Fruit fly (Drosophila melanogaster) whole organism, embryonic: ENCODE measurements around the gene Kua.

ENCODE experiments used
- Ada2b ChIP-seq: fragments of 200-800 bp; sonication (Bioruptor generic); IDR thresholded peaks from 2 replicates; pipeline ENCODE4 v1.3.6; 2022; ENCODE audit warnings: missing biosample characterization, missing genetic modification characterization
- B-H2 ChIP-seq: fragments of 200-800 bp; sonication (Bioruptor generic); optimal IDR thresholded peaks from 2 replicates; lab custom pipeline; 2018; ENCODE audit warnings: missing biosample characterization, mild to moderate bottlenecking, missing genetic modification characterization
- CG10366 ChIP-seq: fragments of 200-800 bp; sonication (Bioruptor generic); IDR thresholded peaks from 2 replicates; pipeline ENCODE4 v1.3.6; 2022; ENCODE audit warnings: missing biosample characterization, missing genetic modification characterization
- CG10654 ChIP-seq: fragments of 200-800 bp; sonication (Bioruptor generic); optimal IDR thresholded peaks from 2 replicates; lab custom pipeline; 2016; ENCODE audit warnings: missing biosample characterization, missing genetic modification characterization
- CG11504 ChIP-seq: fragments of 200-800 bp; sonication (Bioruptor generic); optimal IDR thresholded peaks from 3 replicates; lab custom pipeline; 2019; ENCODE audit warnings: missing biosample characterization, mild to moderate bottlenecking, missing genetic modification characterization, moderate library complexity
- CG13287 ChIP-seq: fragments of 200-800 bp; sonication (Bioruptor generic); IDR thresholded peaks from 2 replicates; pipeline ENCODE4 v1.3.6; 2022; ENCODE audit warnings: missing biosample characterization, missing genetic modification characterization; ENCODE audit not compliant: partially characterized antibody
- CG14050 ChIP-seq: fragments of 200-800 bp; sonication (Bioruptor generic); IDR thresholded peaks from 3 replicates; pipeline ENCODE4 v1.3.6; 2022; ENCODE audit warnings: missing biosample characterization, missing genetic modification characterization
- CG14667 ChIP-seq: fragments of 200-800 bp; sonication (Bioruptor generic); IDR thresholded peaks from 2 replicates; pipeline ENCODE4 v1.3.6; 2022; ENCODE audit warnings: missing biosample characterization, missing genetic modification characterization
- CG15696 ChIP-seq: fragments of 200-800 bp; sonication (Bioruptor generic); optimal IDR thresholded peaks from 2 replicates; lab custom pipeline; 2019; ENCODE audit warnings: missing biosample characterization, mild to moderate bottlenecking, missing genetic modification characterization, moderate library complexity
- CG32767 ChIP-seq: fragments of 200-800 bp; sonication (Bioruptor generic); IDR thresholded peaks from 2 replicates; pipeline ENCODE4 v1.3.6; 2022; ENCODE audit warnings: missing biosample characterization, missing genetic modification characterization
- CG32772 ChIP-seq: fragments of 200-800 bp; sonication (Bioruptor generic); IDR thresholded peaks from 2 replicates; pipeline ENCODE4 v1.3.6; 2022; ENCODE audit warnings: missing biosample characterization, missing genetic modification characterization
- CG4617 ChIP-seq: fragments of 200-800 bp; sonication (Bioruptor generic); optimal IDR thresholded peaks from 3 replicates; lab custom pipeline; 2016; ENCODE audit warnings: missing biosample characterization, missing genetic modification characterization, borderline replicate concordance
- CG4820 ChIP-seq: fragments of 200-800 bp; sonication (Bioruptor generic); optimal IDR thresholded peaks from 3 replicates; lab custom pipeline; 2016; ENCODE audit warnings: missing biosample characterization, missing genetic modification characterization
- CG7271 ChIP-seq: fragments of 200-800 bp; sonication (Bioruptor generic); optimal IDR thresholded peaks from 2 replicates; lab custom pipeline; 2018; ENCODE audit warnings: missing biosample characterization, mild to moderate bottlenecking, missing genetic modification characterization, moderate library complexity
- CG7786 ChIP-seq: fragments of 200-800 bp; sonication (Bioruptor generic); optimal IDR thresholded peaks from 2 replicates; lab custom pipeline; 2016; ENCODE audit warnings: missing biosample characterization, missing genetic modification characterization
- CG8089 ChIP-seq: fragments of 200-800 bp; sonication (Bioruptor generic); optimal IDR thresholded peaks from 3 replicates; lab custom pipeline; 2016; ENCODE audit warnings: missing biosample characterization, missing genetic modification characterization
- CG9215 ChIP-seq: fragments of 200-800 bp; sonication (Bioruptor generic); IDR thresholded peaks from 2 replicates; pipeline ENCODE4 v1.3.6; 2022; ENCODE audit warnings: missing biosample characterization, missing genetic modification characterization
- CG9817 ChIP-seq: fragments of 200-800 bp; sonication (Bioruptor generic); optimal IDR thresholded peaks from 2 replicates; lab custom pipeline; 2018; ENCODE audit warnings: missing biosample characterization, mild to moderate bottlenecking, missing genetic modification characterization, moderate library complexity
- Dll ChIP-seq: fragments of 200-800 bp; sonication (Bioruptor generic); IDR thresholded peaks from 4 replicates; pipeline ENCODE4 v1.3.6; 2022; ENCODE audit warnings: missing biosample characterization, missing genetic modification characterization; ENCODE audit not compliant: partially characterized antibody
- Eip74EF ChIP-seq, 2 experiments: fragments of 200-800 bp in 1 of 2; fragments of >200 bp in 1 of 2; sonication (Bioruptor generic) in 1 of 2; optimal IDR thresholded peaks; 2 replicates each; lab custom pipeline; 2017 to 2019; ENCODE audit warnings: missing biosample characterization in 2 of 2, missing genetic modification characterization in 2 of 2, mild to moderate bottlenecking in 1 of 2, moderate library complexity in 1 of 2
- HLH54F ChIP-seq: fragments of 200-800 bp; sonication (Bioruptor generic); optimal IDR thresholded peaks from 3 replicates; lab custom pipeline; 2016; ENCODE audit warnings: missing biosample characterization, missing genetic modification characterization
- Hmr ChIP-seq: fragments of 200-800 bp; sonication (Bioruptor generic); optimal IDR thresholded peaks from 3 replicates; lab custom pipeline; 2017; ENCODE audit warnings: mild to moderate bottlenecking, missing biosample characterization, missing genetic modification reagents, missing genetic modification characterization
- Hr3 ChIP-seq: fragments of 200-800 bp; sonication (Bioruptor generic); optimal IDR thresholded peaks from 3 replicates; lab custom pipeline; 2016; ENCODE audit warnings: missing biosample characterization, missing genetic modification characterization
- Hr39 ChIP-seq: fragments of >200 bp; optimal IDR thresholded peaks from 2 replicates; lab custom pipeline; 2017
- Lpt ChIP-seq: fragments of >200 bp; optimal IDR thresholded peaks from 2 replicates; lab custom pipeline; 2018; ENCODE audit warnings: missing biosample characterization, missing genetic modification characterization
- NC2α ChIP-seq: fragments of 200-800 bp; sonication (Bioruptor generic); optimal IDR thresholded peaks from 2 replicates; lab custom pipeline; 2016; ENCODE audit warnings: missing biosample characterization, missing genetic modification characterization
- Oaz ChIP-seq: fragments of 200-800 bp; sonication (Bioruptor generic); IDR thresholded peaks from 2 replicates; pipeline ENCODE4 v1.3.6; 2022; ENCODE audit warnings: missing biosample characterization, missing genetic modification characterization
- Optix ChIP-seq: fragments of 200-800 bp; sonication (Bioruptor generic); IDR thresholded peaks from 3 replicates; pipeline ENCODE4 v1.3.6; 2022; ENCODE audit warnings: missing biosample characterization, missing genetic modification characterization
- PHDP ChIP-seq: fragments of 200-800 bp; sonication (Bioruptor generic); optimal IDR thresholded peaks from 3 replicates; lab custom pipeline; 2018; ENCODE audit warnings: missing biosample characterization, mild to moderate bottlenecking, missing genetic modification characterization, moderate library complexity
- cad ChIP-seq: fragments of >200 bp; optimal IDR thresholded peaks from 2 replicates; lab custom pipeline; 2017; ENCODE audit warnings: missing biosample characterization, missing genetic modification characterization
- en ChIP-seq: fragments of 200-800 bp; sonication (Bioruptor generic); optimal IDR thresholded peaks from 2 replicates; lab custom pipeline; 2016; ENCODE audit warnings: missing biosample characterization, missing genetic modification characterization
- esg ChIP-seq: fragments of 200-800 bp; sonication (Bioruptor generic); conservative IDR thresholded peaks from 2 replicates; pipeline ENCODE4 v1.3.6; 2022; ENCODE audit warnings: missing biosample characterization, missing genetic modification characterization
- fd3F ChIP-seq: fragments of 200-800 bp; sonication (Bioruptor generic); optimal IDR thresholded peaks from 2 replicates; lab custom pipeline; 2018; ENCODE audit warnings: missing biosample characterization, mild to moderate bottlenecking, missing genetic modification characterization, moderate library complexity
- fu2 ChIP-seq: fragments of 200-800 bp; sonication (Bioruptor generic); optimal IDR thresholded peaks from 2 replicates; lab custom pipeline; 2016; ENCODE audit warnings: missing biosample characterization, missing genetic modification characterization
- grau ChIP-seq: fragments of 200-800 bp; optimal IDR thresholded peaks from 3 replicates; lab custom pipeline; 2019; ENCODE audit warnings: missing biosample characterization, mild to moderate bottlenecking, missing genetic modification characterization, moderate library complexity
- gsb ChIP-seq: fragments of 200-800 bp; sonication (Bioruptor generic); IDR thresholded peaks from 2 replicates; pipeline ENCODE4 v1.3.6; 2022; ENCODE audit warnings: missing biosample characterization, missing genetic modification characterization
- gt ChIP-seq: fragments of 200-800 bp; sonication (Bioruptor generic); IDR thresholded peaks from 2 replicates; pipeline ENCODE4 v1.3.6; 2022; ENCODE audit warnings: missing biosample characterization, missing genetic modification characterization
- hth ChIP-seq: fragments of >200 bp; optimal IDR thresholded peaks from 2 replicates; lab custom pipeline; 2017; ENCODE audit warnings: inconsistent platforms
- insv ChIP-seq, 2 experiments: fragments of 200-800 bp; sonication (Bioruptor generic); optimal IDR thresholded peaks; 3 replicates each; lab custom pipeline; 2016 to 2018; ENCODE audit warnings: missing biosample characterization in 2 of 2, missing genetic modification characterization in 2 of 2
- jigr1 ChIP-seq: fragments of 200-800 bp; sonication (Bioruptor generic); IDR thresholded peaks from 3 replicates; pipeline ENCODE4 v1.3.6; 2022; ENCODE audit warnings: missing biosample characterization, missing genetic modification characterization
- jing ChIP-seq: fragments of 200-800 bp; sonication (Bioruptor generic); optimal IDR thresholded peaks from 2 replicates; lab custom pipeline; 2018; ENCODE audit warnings: missing biosample characterization, mild to moderate bottlenecking, missing genetic modification characterization
- lbe ChIP-seq: fragments of 200-800 bp; sonication (Bioruptor generic); optimal IDR thresholded peaks from 2 replicates; lab custom pipeline; 2016; ENCODE audit warnings: missing biosample characterization, mild to moderate bottlenecking, missing genetic modification characterization
- mld ChIP-seq: fragments of 200-800 bp; sonication (Bioruptor generic); IDR thresholded peaks from 3 replicates; pipeline ENCODE4 v1.3.6; 2022; ENCODE audit warnings: missing biosample characterization, missing genetic modification characterization; ENCODE audit not compliant: partially characterized antibody
- nerfin-2 ChIP-seq: fragments of 200-800 bp; sonication (Bioruptor generic); IDR thresholded peaks from 2 replicates; pipeline ENCODE4 v1.3.6; 2022; ENCODE audit warnings: missing biosample characterization, missing genetic modification characterization; ENCODE audit not compliant: partially characterized antibody
- nom ChIP-seq: fragments of 200-800 bp; sonication (Bioruptor generic); optimal IDR thresholded peaks from 2 replicates; lab custom pipeline; 2017; ENCODE audit warnings: missing biosample characterization, missing genetic modification characterization, mild to moderate bottlenecking, moderate library complexity, missing genetic modification reagents
- pum ChIP-seq: fragments of 200-800 bp; sonication (Bioruptor generic); optimal IDR thresholded peaks from 2 replicates; lab custom pipeline; 2016; ENCODE audit warnings: missing biosample characterization, missing genetic modification characterization
- sens ChIP-seq: fragments of 200-800 bp; sonication (Bioruptor generic); peaks from one replicate; lab custom pipeline; 2016; ENCODE audit warnings: missing biosample characterization, missing genetic modification characterization
- sim ChIP-seq: fragments of 200-800 bp; sonication (Bioruptor generic); IDR thresholded peaks from 2 replicates; pipeline ENCODE4 v1.3.6; 2022; ENCODE audit warnings: missing biosample characterization, missing genetic modification characterization
- sug ChIP-seq: fragments of 200-800 bp; optimal IDR thresholded peaks from 2 replicates; lab custom pipeline; 2019; ENCODE audit warnings: missing biosample characterization, mild to moderate bottlenecking, missing genetic modification characterization, moderate library complexity
- tna ChIP-seq: fragments of 200-800 bp; sonication (Bioruptor generic); IDR thresholded peaks from 2 replicates; pipeline ENCODE4 v1.3.6; 2022; ENCODE audit warnings: missing biosample characterization, missing genetic modification characterization; ENCODE audit not compliant: partially characterized antibody
- zen ChIP-seq: fragments of 200-800 bp; sonication (Bioruptor generic); optimal IDR thresholded peaks from 3 replicates; lab custom pipeline; 2018; ENCODE audit warnings: missing biosample characterization, mild to moderate bottlenecking, missing genetic modification characterization, moderate library complexity

Kua gene

DNA sequence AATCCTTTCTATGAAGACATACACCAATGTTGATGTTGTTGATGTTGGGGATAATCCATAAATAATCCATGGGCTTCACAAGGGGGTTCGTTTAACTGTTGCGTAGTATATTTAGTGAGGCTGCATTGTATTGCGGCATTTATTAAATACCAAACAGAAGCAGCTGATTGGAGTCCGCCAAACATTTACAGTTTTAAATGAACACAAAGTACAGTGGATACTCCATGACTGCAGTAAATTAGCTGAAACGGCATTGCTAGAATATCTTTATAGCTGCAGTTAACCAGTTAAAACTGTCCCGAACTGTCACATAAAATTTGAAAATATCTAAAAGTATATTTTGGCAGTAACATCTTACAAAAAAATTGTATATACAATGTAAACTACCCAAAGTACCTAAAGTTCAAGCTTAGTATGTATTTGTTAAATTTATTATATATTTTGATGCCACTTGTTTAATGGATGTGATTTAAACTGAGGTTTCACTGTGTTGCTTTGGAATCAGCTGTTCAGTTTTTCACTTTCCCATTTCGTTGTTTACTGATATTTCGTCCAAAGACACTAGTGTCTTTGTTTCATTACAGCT lies 6.2 kb upstream of the Kua start, which contains the start of the genes CG10747 and Pyroxd1 (continued):
- TF ChIP-seq fd3F (GFP tag; lab: Kevin White, UChicago) (peak; percentile 97), CG4617 (GFP tag; lab: Kevin White, UChicago) (peak; percentile 94), mld (GFP tag; lab: Robert Waterston, UW) (no peak), insv (GFP tag; optimal IDR thresholded peaks at IDR 0.05; lab: Kevin White, UChicago) (peak in 1 of 2 experiments; percentile 83), CG13287 (GFP tag; lab: Robert Waterston, UW) (peak; percentile 31; the same call in 1 of the 2 replicates), jing (GFP tag; lab: Kevin White, UChicago) (peak; percentile 92), CG8089 (GFP tag; lab: Kevin White, UChicago) (peak; percentile 87), hth (lab: Kevin White, UChicago) (no peak), jigr1 (peak; percentile 93), Optix (peak; percentile 87), CG7271 (tag; lab: Kevin White, UChicago) (peak; percentile 77), CG14667 (GFP tag; lab: Robert Waterston, UW) (peak; percentile 94), HLH54F (GFP tag; lab: Kevin White, UChicago) (peak; percentile 97), CG14050 (peak; percentile 93), sug (tag; lab: Kevin White, UChicago) (peak; percentile 97), B-H2 (GFP tag; lab: Kevin White, UChicago) (peak; percentile 98), lbe (GFP tag; lab: Kevin White, UChicago) (peak; percentile 97), CG10366 (peak; percentile 95), CG9817 (tag; lab: Kevin White, UChicago) (peak; percentile 98), Lpt (GFP tag; lab: Kevin White, UChicago) (no peak), NC2α (GFP tag; lab: Kevin White, UChicago) (peak; percentile 82), CG11504 (tag; lab: Kevin White, UChicago) (peak; percentile 96), fu2 (GFP tag; lab: Kevin White, UChicago) (peak; percentile 94), Ada2b (GFP tag; lab: Robert Waterston, UW) (peak; percentile 94), CG10654 (GFP tag; lab: Kevin White, UChicago) (peak; percentile 95), CG7786 (peak; percentile 95), esg (peak; percentile 96), zen (tag; lab: Kevin White, UChicago) (peak; percentile 91), gsb (GFP tag; lab: Robert Waterston, UW) (peak; percentile 92), nerfin-2 (no peak), cad (GFP tag; lab: Kevin White, UChicago) (no peak), CG32767 (GFP tag; lab: Robert Waterston, UW) (peak; percentile 95), CG9215 (GFP tag; lab: Robert Waterston, UW) (peak; percentile 95), Eip74EF (GFP tag; optimal IDR thresholded peaks at IDR 0.05; lab: Kevin White, UChicago) (peak in 1 of 2 experiments; percentile 95), CG32772 (peak; percentile 93), nom (GFP tag; lab: Kevin White, UChicago) (peak; percentile 95), sim (GFP tag; lab: Robert Waterston, UW) (peak; percentile 84), CG4820 (GFP tag; lab: Kevin White, UChicago) (peak; percentile 96), grau (tag; lab: Kevin White, UChicago) (peak; percentile 100), CG15696 (tag; lab: Kevin White, UChicago) (peak; percentile 94), Oaz (GFP tag; lab: Robert Waterston, UW) (peak; percentile 89), Dll (GFP tag; lab: Robert Waterston, UW) (0 out of 4 replicates have a peak, but pooled peaks have one; percentile 27), Hr3 (peak; percentile 97), Hr39 (lab: Kevin White, UChicago) (no peak), sens (GFP tag; lab: Kevin White, UChicago) (peak; percentile 99), pum (GFP tag; lab: Kevin White, UChicago) (peak; percentile 94), gt (peak; percentile 81), en (GFP tag; lab: Kevin White, UChicago) (peak; percentile 84), Hmr (GFP tag; lab: Kevin White, UChicago) (peak; percentile 97), tna (GFP tag; lab: Robert Waterston, UW) (no peak), PHDP (tag; lab: Kevin White, UChicago) (peak; percentile 97)
